Worm (Caenorhabditis elegans): ENCODE results near the gene srg-39.

DNA sequence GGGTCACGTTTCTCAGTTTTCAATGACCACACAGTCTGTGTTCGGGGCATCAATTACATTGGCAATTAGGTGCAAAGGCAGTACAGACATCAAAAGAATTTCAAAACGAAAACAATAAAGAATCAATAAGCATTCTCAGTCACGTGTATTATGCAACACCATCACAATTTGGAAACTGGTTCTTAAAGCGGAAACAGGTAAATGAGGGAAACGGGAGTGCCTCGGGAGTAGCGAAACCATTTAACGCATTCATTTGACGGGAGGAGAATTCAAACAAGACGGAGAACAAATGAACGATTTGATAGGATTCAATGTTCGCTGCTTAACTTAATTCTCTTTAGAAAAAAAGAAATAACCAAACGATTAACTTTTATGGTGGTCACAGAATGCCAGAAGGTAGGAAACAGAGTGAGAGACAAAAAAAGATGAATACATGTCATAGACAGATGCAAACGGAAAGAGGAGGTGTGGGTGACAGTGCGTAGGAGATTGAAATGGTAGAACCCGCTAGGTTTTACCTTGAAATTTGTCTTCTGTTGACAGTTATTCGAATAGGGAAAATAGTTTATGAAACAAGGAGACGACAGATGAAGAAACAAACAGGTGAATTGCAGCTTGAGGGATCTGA is 44.5 kb upstream of the srg-39 start:
- TF ChIP-seq pha-4 (tag; optimal IDR thresholded peaks at IDR 0.05) = no peak
- TF ChIP-seq unc-62 (GFP tag; optimal IDR thresholded peaks at IDR 0.05) = no peak
- TF ChIP-seq nhr-76 (tag; optimal IDR thresholded peaks at IDR 0.05) = no peak
- no peak for TF ChIP-seq lsy-12 (tag; optimal IDR thresholded peaks at IDR 0.05)
- no peak for TF ChIP-seq nhr-28 (tag; optimal IDR thresholded peaks at IDR 0.05)
- TF ChIP-seq zag-1 (tag; optimal IDR thresholded peaks at IDR 0.05) = no peak
- no peak for TF ChIP-seq elt-1 (tag; optimal IDR thresholded peaks at IDR 0.05)
- no peak for TF ChIP-seq nhr-77 (tag; optimal IDR thresholded peaks at IDR 0.05)
- TF ChIP-seq nhr-11 (tag; optimal IDR thresholded peaks at IDR 0.05) = no peak
- no peak for TF ChIP-seq R02D3.7 (tag; optimal IDR thresholded peaks at IDR 0.05)
- no peak for TF ChIP-seq egl-27 (tag; optimal IDR thresholded peaks at IDR 0.05)
- TF ChIP-seq sea-2 (GFP tag; optimal IDR thresholded peaks at IDR 0.05) = no peak
- no peak for TF ChIP-seq fkh-10 (GFP tag; optimal IDR thresholded peaks at IDR 0.05)
- no peak for TF ChIP-seq elt-3 (tag; optimal IDR thresholded peaks at IDR 0.05)

Data from whole organism, L3 larva.